Worm (Caenorhabditis elegans) whole organism, L1 larva: ENCODE results near the gene T21C12.4.

Experiments
- C34B4.2 ChIP-seq: sonication (generic microtip); optimal IDR thresholded peaks from 2 replicates; lab custom pipeline; 2017; ENCODE audit warnings: mild to moderate bottlenecking, missing genetic modification characterization, missing compliant biosample characterization
- blmp-1 ChIP-seq: fragments of 150-350 bp; optimal IDR thresholded peaks from 2 replicates; lab custom pipeline; 2014; ENCODE audit warnings: missing biosample characterization, missing genetic modification characterization
- ceh-63 ChIP-seq: fragments of 200-800 bp; sonication (Bioruptor generic); optimal IDR thresholded peaks from 2 replicates; lab custom pipeline; 2018; ENCODE audit warnings: mild to moderate bottlenecking, missing genetic modification characterization, missing compliant biosample characterization
- ceh-90 ChIP-seq: sonication (generic microtip); optimal IDR thresholded peaks from 2 replicates; lab custom pipeline; 2016; ENCODE audit warnings: missing genetic modification characterization, missing compliant biosample characterization
- egl-13 ChIP-seq: sonication (generic microtip); optimal IDR thresholded peaks from 2 replicates; lab custom pipeline; 2016; ENCODE audit warnings: missing genotype, missing genetic modification reagents, missing genetic modification characterization, missing compliant biosample characterization
- elt-3 ChIP-seq, 6 experiments: fragments of 150-350 bp in 1 of 6; sonication (generic microtip); optimal IDR thresholded peaks; 2 replicates each; lab custom pipeline; 2017 to 2018; ENCODE audit warnings: missing biosample characterization in 6 of 6, missing genetic modification characterization in 6 of 6, inconsistent platforms in 1 of 6
- fkh-10 ChIP-seq: sonication (generic microtip); optimal IDR thresholded peaks from 2 replicates; lab custom pipeline; 2017; ENCODE audit warnings: missing biosample characterization, missing genetic modification reagents, missing genetic modification characterization
- hlh-4 ChIP-seq: sonication (generic microtip); optimal IDR thresholded peaks from 2 replicates; lab custom pipeline; 2016; ENCODE audit warnings: mild to moderate bottlenecking, missing genetic modification characterization, missing compliant biosample characterization
- irx-1 ChIP-seq: sonication (generic microtip); optimal IDR thresholded peaks from 2 replicates; lab custom pipeline; 2016; ENCODE audit warnings: missing genetic modification characterization, missing compliant biosample characterization
- lin-13 ChIP-seq: fragments of 150-350 bp; optimal IDR thresholded peaks from 2 replicates; lab custom pipeline; 2014; ENCODE audit warnings: missing biosample characterization, missing genetic modification reagents, missing genetic modification characterization
- lin-15B ChIP-seq: fragments of 150-350 bp; sonication (generic microtip); optimal IDR thresholded peaks from 3 replicates; lab custom pipeline; 2014; ENCODE audit warnings: missing biosample characterization, missing genetic modification characterization
- lin-39 ChIP-seq: fragments of 150-350 bp; optimal IDR thresholded peaks from 2 replicates; lab custom pipeline; 2014; ENCODE audit warnings: missing biosample characterization, missing genetic modification reagents, missing genetic modification characterization
- lir-3 ChIP-seq: sonication (generic microtip); optimal IDR thresholded peaks from 2 replicates; lab custom pipeline; 2016; ENCODE audit warnings: mild to moderate bottlenecking, missing genetic modification characterization, moderate library complexity, missing compliant biosample characterization; ENCODE audit not compliant: poor library complexity
- mab-9 ChIP-seq: fragments of 200-800 bp; sonication (Bioruptor generic); IDR thresholded peaks from 2 replicates; pipeline ENCODE4 v1.3.6; 2022; ENCODE audit warnings: missing genetic modification reagents, missing genetic modification characterization, missing compliant biosample characterization
- mep-1 ChIP-seq: fragments of 150-350 bp; optimal IDR thresholded peaks from 2 replicates; lab custom pipeline; 2014; ENCODE audit warnings: missing biosample characterization, missing genetic modification characterization
- nhr-19 ChIP-seq: fragments of 200-800 bp; sonication (Bioruptor generic); conservative IDR thresholded peaks from 2 replicates; pipeline ENCODE4 v1.3.6; 2022; ENCODE audit warnings: missing genetic modification characterization, missing compliant biosample characterization
- nhr-20 ChIP-seq: sonication (generic microtip); optimal IDR thresholded peaks from 2 replicates; lab custom pipeline; 2016; ENCODE audit warnings: mild to moderate bottlenecking, missing genetic modification characterization, missing compliant biosample characterization
- nhr-237 ChIP-seq: fragments of 150-350 bp; optimal IDR thresholded peaks from 2 replicates; lab custom pipeline; 2014; ENCODE audit warnings: missing biosample characterization, missing genetic modification characterization
- nhr-28 ChIP-seq: fragments of 150-350 bp; optimal IDR thresholded peaks from 2 replicates; lab custom pipeline; 2014; ENCODE audit warnings: missing biosample characterization, missing genetic modification characterization
- nhr-71 ChIP-seq: sonication (generic microtip); optimal IDR thresholded peaks from 2 replicates; lab custom pipeline; 2016; ENCODE audit warnings: mild to moderate bottlenecking, missing genetic modification characterization, moderate library complexity, missing compliant biosample characterization
- nhr-77 ChIP-seq: fragments of 150-350 bp; optimal IDR thresholded peaks from 2 replicates; lab custom pipeline; 2014; ENCODE audit warnings: missing biosample characterization, missing genetic modification characterization
- nhr-85 ChIP-seq: sonication (generic microtip); peaks from one replicate; lab custom pipeline; 2016; ENCODE audit warnings: missing genetic modification characterization, inconsistent platforms, missing compliant biosample characterization
- pax-3 ChIP-seq: fragments of 200-800 bp; sonication (Bioruptor generic); optimal IDR thresholded peaks from 2 replicates; lab custom pipeline; 2018; ENCODE audit warnings: mild to moderate bottlenecking, missing genetic modification characterization, moderate library complexity, missing compliant biosample characterization
- skn-1 ChIP-seq: fragments of 150-350 bp; optimal IDR thresholded peaks from 2 replicates; lab custom pipeline; 2014; ENCODE audit warnings: missing biosample characterization, missing genetic modification characterization
- snpc-4 ChIP-seq: fragments of 150-350 bp; optimal IDR thresholded peaks from 2 replicates; lab custom pipeline; 2014; ENCODE audit warnings: missing biosample characterization, missing genetic modification characterization
- sox-4 ChIP-seq: sonication (generic microtip); optimal IDR thresholded peaks from 2 replicates; lab custom pipeline; 2016; ENCODE audit warnings: missing genetic modification characterization, missing compliant biosample characterization
- sptf-1 ChIP-seq: fragments of 150-350 bp; optimal IDR thresholded peaks from 2 replicates; lab custom pipeline; 2014; ENCODE audit warnings: missing biosample characterization, missing genetic modification characterization
- sup-37 ChIP-seq: fragments of 200-800 bp; sonication (Bioruptor generic); optimal IDR thresholded peaks from 2 replicates; lab custom pipeline; 2018; ENCODE audit warnings: mild to moderate bottlenecking, missing genetic modification characterization, missing compliant biosample characterization
- tlp-1 ChIP-seq: fragments of 150-350 bp; optimal IDR thresholded peaks from 2 replicates; lab custom pipeline; 2014; ENCODE audit warnings: missing biosample characterization, missing genetic modification characterization
- unc-130 ChIP-seq: fragments of 150-350 bp; optimal IDR thresholded peaks from 2 replicates; lab custom pipeline; 2017; ENCODE audit warnings: missing biosample characterization, missing genetic modification characterization, inconsistent platforms
- unc-30 ChIP-seq: sonication (generic microtip); optimal IDR thresholded peaks from 2 replicates; lab custom pipeline; 2017; ENCODE audit warnings: missing biosample characterization, missing genetic modification characterization
- unc-86 ChIP-seq: sonication (generic microtip); optimal IDR thresholded peaks from 2 replicates; lab custom pipeline; 2016; ENCODE audit warnings: missing genetic modification characterization, missing compliant biosample characterization
- unc-98 ChIP-seq: fragments of 200-800 bp; sonication (Bioruptor generic); IDR thresholded peaks from 2 replicates; pipeline ENCODE4 v1.3.6; 2022; ENCODE audit warnings: missing genetic modification characterization, missing compliant biosample characterization
- xbp-1 ChIP-seq: sonication (generic microtip); optimal IDR thresholded peaks from 2 replicates; lab custom pipeline; 2016; ENCODE audit warnings: missing genetic modification characterization, missing compliant biosample characterization
- zag-1 ChIP-seq: fragments of 150-350 bp; optimal IDR thresholded peaks from 2 replicates; lab custom pipeline; 2014; ENCODE audit warnings: missing biosample characterization, missing genetic modification characterization

Gene T21C12.4

ce11 chrIII:10595066-10595465 is 37.3 kb upstream of the T21C12.4 start, which contains the start of gene Y45F3A.9:
Gene Y45F3A.9, minus strand, starts transcription at chrIII:10595166.
- TF ChIP-seq snpc-4 (tag; lab: Kevin White, UChicago) (no peak), nhr-77 (tag; lab: Kevin White, UChicago) (no peak), unc-98 (GFP tag; lab: Robert Waterston, UW) (no peak), ceh-63 (GFP tag; lab: Kevin White, UChicago) (no peak), lin-13 (GFP tag; lab: Kevin White, UChicago) (no peak), nhr-19 (GFP tag; lab: Robert Waterston, UW) (no peak), unc-86 (tag; lab: Kevin White, UChicago) (no peak), ceh-90 (tag; lab: Kevin White, UChicago) (no peak), hlh-4 (tag; lab: Kevin White, UChicago) (no peak), unc-130 (no peak), nhr-71 (tag; lab: Kevin White, UChicago) (no peak), sox-4 (tag; lab: Kevin White, UChicago) (no peak), nhr-20 (tag; lab: Kevin White, UChicago) (no peak), pax-3 (tag; lab: Kevin White, UChicago) (no peak)
- TF ChIP-seq, all 84 proteins: peak for 0

- TF ChIP-seq egl-13 (tag; lab: Kevin White, UChicago) = no peak
- TF ChIP-seq lin-15B (tag; lab: Kevin White, UChicago) = no peak
- no peak for TF ChIP-seq sup-37 (GFP tag; lab: Kevin White, UChicago)
- no peak for TF ChIP-seq zag-1
- TF ChIP-seq lir-3 (tag; lab: Kevin White, UChicago) = no peak
- no peak for TF ChIP-seq blmp-1 (tag; lab: Kevin White, UChicago)
- TF ChIP-seq sptf-1 (tag; lab: Kevin White, UChicago) = no peak
- no peak for TF ChIP-seq nhr-85 (tag; lab: Kevin White, UChicago)
- TF ChIP-seq nhr-237 (tag; lab: Kevin White, UChicago) = no peak
- no peak for TF ChIP-seq lin-39 (tag; lab: Kevin White, UChicago)
- TF ChIP-seq skn-1 (tag; lab: Kevin White, UChicago) = no peak
- TF ChIP-seq tlp-1 (tag; lab: Kevin White, UChicago) = no peak
- no peak for TF ChIP-seq nhr-20 (tag; lab: Kevin White, UChicago)
- no peak for TF ChIP-seq irx-1
- no peak for TF ChIP-seq unc-130
- TF ChIP-seq, all 84 proteins: peak for 0
Measured at ce11 chrIII:10592729-10593128, 34.9 kb upstream of the T21C12.4 start, which contains the start of gene Y45F3A.8. Gene Y45F3A.8, minus strand, starts transcription at chrIII:10592829.

- TF ChIP-seq elt-3 (tag; optimal IDR thresholded peaks at IDR 0.05; lab: Kevin White, UChicago) = no peak
- no peak for TF ChIP-seq unc-130
- no peak for TF ChIP-seq C34B4.2 (tag; lab: Kevin White, UChicago)
- no peak for TF ChIP-seq lin-13 (GFP tag; lab: Kevin White, UChicago)
- no peak for TF ChIP-seq irx-1
- no peak for TF ChIP-seq nhr-28 (tag; lab: Kevin White, UChicago)
Measured at ce11 chrIII:10592074-10592473, 34.3 kb upstream of the T21C12.4 start.

ce11 chrIII:10586243-10586642 is 28.4 kb upstream of the T21C12.4 start, which contains the start of gene Y45F3A.5:
Gene Y45F3A.5, minus strand, starts transcription at chrIII:10586343.
- TF ChIP-seq xbp-1 (tag; lab: Kevin White, UChicago) (no peak), mab-9 (no peak), unc-30 (tag; lab: Kevin White, UChicago) (no peak)

DNA sequence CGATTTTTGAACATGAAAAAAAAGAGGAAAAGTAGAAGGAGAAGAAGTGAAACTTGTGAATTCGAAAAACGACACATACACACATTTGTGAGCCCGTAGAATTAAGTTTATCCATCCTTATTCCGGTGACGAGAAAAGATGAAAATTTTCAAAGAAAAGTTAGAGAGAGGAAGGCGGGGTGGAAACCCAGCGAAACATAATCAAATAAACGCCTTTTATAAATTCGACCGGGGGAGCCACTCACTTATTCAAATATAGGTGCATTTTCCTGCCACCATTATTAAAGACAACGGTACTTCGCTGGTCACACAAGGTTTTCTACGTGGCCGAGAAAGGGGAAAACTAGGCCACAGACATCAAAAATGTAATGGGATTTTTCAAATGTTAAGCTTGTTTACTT is 25.7 kb upstream of the T21C12.4 start:
- TF ChIP-seq fkh-10 (GFP tag; lab: Kevin White, UChicago) = peak; percentile 40
- TF ChIP-seq sptf-1 (tag; lab: Kevin White, UChicago) = no peak
- TF ChIP-seq mep-1 (tag; lab: Kevin White, UChicago) = no peak
